Worm (Caenorhabditis elegans) whole organism, L4 larva: Measurements from ENCODE around the gene srw-112.

Source experiments
- R02D3.7 ChIP-seq: fragments of 150-350 bp; sonication (generic microtip); optimal IDR thresholded peaks from 3 replicates; lab custom pipeline; 2014; ENCODE audit warnings: missing biosample characterization, missing genetic modification characterization
- aha-1 ChIP-seq: fragments of 150-350 bp; peaks from one replicate; lab custom pipeline; 2014; ENCODE audit warnings: missing biosample characterization, missing genetic modification characterization
- ceh-82 ChIP-seq: sonication (generic microtip); optimal IDR thresholded peaks from 2 replicates; lab custom pipeline; 2017; ENCODE audit warnings: missing biosample characterization, missing genetic modification characterization
- dpl-1 ChIP-seq: fragments of 150-350 bp; optimal IDR thresholded peaks from 2 replicates; lab custom pipeline; 2014; ENCODE audit warnings: missing biosample characterization, missing genetic modification reagents, missing genetic modification characterization
- fkh-10 ChIP-seq: fragments of 150-350 bp; optimal IDR thresholded peaks from 2 replicates; lab custom pipeline; 2014; ENCODE audit warnings: missing biosample characterization, missing genetic modification reagents, missing genetic modification characterization
- snpc-4 ChIP-seq: fragments of 150-350 bp; optimal IDR thresholded peaks from 2 replicates; lab custom pipeline; 2014; ENCODE audit warnings: missing biosample characterization, missing genetic modification characterization

- TF ChIP-seq dpl-1 (GFP tag; lab: Kevin White, UChicago) (no peak), fkh-10 (GFP tag; lab: Kevin White, UChicago) (no peak), aha-1 (no peak), R02D3.7 (tag; lab: Kevin White, UChicago) (no peak), snpc-4 (tag; lab: Kevin White, UChicago) (no peak), ceh-82 (tag; lab: Kevin White, UChicago) (no peak)
These were observed 18.5 kb downstream of the srw-112 start, which contains the start of gene srh-85 for ce11 chrV:2987407-2987806.
